Fruit fly (Drosophila melanogaster) whole organism, larva: Measurements from ENCODE around the gene Cnep1r2.
A peak's percentile ranks its signal among the peaks of the same experiment; 100 is the strongest.

Experiments
- noc ChIP-seq: fragments of 200-800 bp; sonication (Bioruptor generic); optimal IDR thresholded peaks from 3 replicates; lab custom pipeline; 2019; ENCODE audit warnings: missing biosample characterization, mild to moderate bottlenecking, missing genetic modification characterization, moderate library complexity

The Cnep1r2 gene

DNA sequence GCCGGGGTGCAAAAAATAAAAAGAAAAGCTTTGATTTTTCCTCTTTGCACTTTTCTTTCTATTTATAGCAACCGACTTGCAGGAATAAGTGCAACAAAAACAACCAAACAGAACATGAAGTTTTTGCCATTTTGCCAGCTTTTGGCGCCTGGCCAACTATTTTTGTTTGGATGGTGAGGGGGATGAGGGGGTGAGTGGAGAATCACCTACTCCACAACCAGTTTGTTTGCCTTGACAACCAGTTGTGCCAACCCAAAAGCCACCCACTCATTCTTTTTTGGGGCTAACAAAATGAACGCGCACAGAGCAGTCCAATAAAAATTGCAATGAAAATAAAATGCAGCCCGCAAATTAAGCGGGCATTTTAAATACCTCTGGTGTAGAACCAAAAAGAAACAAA is 19.4 kb downstream of the Cnep1r2 start:
- TF ChIP-seq noc: no peak

DNA sequence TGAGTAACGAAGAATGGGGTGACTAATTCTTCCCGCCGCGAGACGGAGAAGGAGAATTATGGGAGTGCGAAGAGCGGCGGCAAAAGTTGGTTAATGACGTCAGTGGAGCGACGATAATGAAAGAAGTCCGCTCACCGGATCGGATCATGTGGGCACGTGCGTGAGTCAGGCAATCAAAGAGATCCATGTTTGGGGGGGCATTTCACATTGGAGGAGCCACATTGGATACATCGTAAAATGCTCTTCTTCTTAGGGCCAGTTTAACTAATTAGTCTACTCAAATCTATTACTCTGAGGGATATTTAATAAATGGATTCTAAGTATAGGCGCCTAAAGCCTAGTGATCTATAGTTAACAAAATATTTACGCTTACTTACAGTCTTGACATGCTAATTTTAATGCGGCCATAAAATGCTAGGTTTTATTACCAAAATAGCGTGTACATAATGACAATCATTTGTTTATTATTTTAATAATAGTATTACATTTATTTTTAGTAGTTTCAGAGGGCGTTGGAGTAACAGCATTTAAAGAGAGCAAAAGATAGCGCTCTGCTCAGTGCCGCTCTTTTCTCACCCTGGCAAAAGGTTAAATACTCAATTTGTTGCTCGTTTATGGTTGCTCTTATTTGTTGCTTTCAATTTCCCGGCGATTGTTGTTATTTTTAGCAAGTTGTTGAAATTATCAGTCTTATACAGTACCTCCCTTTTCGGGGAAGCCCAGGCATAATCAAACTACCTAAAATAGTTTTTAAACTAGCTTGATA is 20.6 kb downstream of the Cnep1r2 start:
- no peak for TF ChIP-seq noc

DNA sequence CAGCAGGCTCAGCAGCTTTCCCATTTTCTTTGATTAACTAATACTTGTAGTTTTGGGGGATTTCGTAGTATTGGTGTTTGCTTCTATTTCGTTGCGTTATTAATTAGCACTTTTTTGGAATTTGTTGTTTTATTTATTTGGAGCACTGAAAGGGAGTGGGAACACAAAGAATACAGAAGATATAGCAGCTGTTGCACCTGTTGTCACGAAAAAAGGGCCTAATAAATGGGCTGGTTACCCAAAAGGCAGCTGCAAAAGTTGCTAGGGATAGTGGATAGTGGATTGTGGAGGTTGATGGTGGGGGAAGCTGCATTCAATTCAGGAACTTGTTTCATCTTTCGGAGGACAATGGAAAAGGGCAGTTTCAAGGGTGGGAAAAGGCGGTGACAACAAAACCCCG is 21.6 kb downstream of the Cnep1r2 start:
- TF ChIP-seq noc: no peak

DNA sequence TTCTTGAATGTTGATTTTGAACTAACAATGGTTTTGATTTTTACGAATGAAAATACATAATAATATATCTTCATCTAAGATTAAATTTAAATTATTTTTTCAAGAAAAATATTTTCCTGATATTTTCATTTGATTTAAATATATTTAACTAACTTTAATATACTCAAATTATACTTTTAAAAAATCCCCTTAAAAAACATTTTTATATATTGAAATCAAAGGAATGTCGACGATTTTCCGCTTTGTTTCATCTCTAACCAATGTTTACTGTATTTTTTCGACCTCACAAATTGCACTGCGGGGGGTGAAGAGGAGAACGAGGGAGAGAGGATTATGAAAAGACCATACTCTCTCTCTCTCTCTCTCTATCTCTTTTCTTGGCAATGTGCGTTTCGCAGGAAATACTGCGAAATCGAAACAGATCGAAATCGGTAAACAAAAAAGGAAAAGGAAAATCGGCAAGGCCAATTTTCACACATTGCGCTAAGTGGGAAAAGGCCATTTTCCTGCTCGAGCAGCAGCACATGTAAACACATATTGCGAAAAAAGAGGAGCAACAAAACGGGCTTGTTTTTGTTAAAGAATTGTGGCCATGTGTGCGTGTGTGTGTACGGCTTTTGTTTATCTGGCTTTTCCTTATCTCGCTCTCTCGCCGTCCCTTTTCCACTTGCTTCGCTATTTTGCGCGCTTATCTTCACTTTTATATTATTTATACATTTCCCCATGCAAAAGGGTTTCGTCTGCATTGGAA is 22.2 kb downstream of the Cnep1r2 start:
- no peak for TF ChIP-seq noc

DNA sequence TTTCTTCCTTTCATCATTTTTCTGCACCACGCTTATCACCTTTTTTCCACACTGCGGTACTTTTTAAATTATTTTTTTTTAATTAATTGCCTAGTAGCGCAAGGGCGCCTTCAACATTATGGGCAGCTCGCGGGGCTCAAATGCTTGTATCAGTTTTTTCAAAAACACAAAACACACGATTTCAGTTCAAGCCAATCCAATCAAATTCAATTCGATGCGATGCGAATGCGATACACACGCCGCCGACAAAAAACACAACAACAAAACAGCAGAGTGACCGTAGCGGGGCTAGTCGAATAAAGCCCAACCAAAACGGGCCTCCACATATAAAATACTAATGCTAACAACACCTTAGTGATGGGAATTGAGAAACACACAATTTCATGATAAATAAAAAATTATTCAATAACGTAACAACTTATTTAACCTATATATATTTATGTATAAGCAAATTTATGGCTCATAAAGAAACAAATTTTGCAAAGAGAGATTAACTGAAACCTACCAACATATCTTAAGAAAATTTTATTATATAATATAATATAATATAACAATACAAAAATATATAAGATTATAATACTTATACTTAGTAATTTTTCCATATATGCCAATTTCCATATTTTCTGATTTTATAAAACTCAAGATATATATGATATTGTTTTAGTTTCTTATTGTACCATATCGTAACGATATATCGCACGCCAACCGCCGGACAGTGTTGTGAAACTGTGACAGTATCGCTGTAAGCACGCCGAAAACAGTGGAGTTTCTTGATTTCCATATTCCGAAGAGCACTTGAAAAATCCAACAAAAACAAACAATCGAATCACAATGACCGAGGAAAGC is 23.0 kb downstream of the Cnep1r2 start, which contains the start of the genes CG32066 and CG8003:
Gene CG32066 (minus strand): TSS at position 270 of the 846 bp plus-strand sequence.
Gene CG8003 (plus strand): TSS at position 732 of the 846 bp plus-strand sequence.
- no peak for TF ChIP-seq noc

DNA sequence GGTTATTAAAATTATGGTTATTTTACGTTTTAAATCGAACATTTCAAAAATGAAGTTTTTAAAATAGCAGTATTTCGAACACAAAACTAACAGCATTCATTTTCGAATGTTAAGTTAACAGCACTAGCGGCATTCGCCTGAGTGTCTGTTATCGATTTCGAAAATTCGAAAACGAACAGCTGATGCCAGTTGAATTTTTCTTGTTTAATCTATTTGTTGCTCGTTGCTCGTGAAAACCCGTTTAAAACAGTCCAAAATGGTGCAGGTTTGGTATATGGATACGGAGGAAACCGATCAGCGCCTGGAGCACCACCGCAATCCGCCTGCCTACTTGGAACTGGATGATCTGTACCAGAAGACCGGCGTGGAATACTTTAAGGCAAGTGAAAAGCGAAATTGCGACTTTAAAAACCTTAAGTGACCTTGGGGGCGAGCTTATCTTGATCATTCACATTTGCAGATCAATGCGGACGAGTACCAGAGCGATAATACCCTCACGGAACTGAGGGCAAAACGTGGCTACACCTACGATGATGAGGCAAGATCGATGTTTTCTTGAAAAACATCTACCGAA is 25.3 kb downstream of the Cnep1r2 start, which contains the start of gene Adi1:
Gene Adi1 (plus strand): TSS at position 187 of the 574 bp plus-strand sequence.
- TF ChIP-seq noc: no peak

DNA sequence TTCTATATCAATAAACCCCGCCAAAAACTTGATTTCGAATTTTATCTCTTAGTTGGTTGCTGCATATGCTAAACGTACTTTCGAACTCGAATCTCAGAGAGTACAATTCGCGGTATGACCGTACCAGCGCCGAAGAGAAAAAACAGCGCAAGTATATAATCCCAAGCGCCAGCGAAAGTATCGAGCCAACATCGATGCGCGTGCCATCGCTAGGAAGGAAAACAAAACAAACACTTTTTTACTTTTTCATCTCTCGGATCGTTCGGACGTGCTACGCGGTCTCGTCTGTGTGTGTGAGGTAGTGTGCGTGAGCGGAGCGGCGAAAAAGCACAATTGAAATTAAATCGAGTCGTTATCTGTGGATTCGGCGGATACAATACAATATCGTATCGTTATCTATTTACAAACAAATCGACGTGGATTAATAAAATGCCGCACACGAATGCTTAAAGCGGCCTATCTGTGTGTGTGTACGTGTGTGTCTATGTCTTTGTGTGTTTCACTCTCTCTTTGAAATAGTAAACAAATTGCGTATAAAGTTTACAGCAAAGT is 26.6 kb downstream of the Cnep1r2 start, which contains the start of gene simj:
Gene simj (plus strand): TSS at position 229 of the 552 bp plus-strand sequence.
- TF ChIP-seq noc: peak; percentile 44

DNA sequence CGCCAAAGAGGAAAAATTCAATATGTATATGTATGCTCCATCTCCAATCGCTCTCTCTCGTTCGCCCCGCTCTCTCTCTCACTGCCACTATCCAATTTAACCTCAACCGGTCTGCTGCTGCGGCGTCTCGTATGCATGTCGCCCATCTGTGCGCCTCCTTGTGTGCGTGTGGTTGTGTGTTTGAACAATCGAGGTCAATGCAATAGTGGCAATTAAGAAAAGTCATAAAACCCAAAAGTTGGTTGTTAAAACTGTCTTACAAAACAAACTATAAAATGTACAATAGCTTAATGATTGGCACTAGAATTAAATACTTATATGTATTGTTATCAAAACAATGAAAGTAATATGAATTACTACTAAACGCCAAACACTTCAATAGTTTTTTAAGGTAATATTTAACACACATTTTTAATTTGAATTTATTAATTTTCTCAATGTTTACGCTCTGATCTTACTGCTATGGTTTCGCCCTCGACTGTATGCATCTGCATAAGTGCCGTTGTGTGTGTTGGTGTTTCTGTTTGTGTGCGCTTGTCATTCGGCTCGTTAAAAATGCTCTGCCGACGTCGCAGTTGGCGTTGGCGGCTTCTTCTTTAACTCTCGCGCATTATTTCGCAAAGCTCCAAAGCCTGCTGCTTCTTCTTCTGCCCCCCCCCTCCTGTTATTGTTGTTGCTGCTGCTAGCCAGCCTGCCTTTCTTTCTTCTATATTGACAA is 27.6 kb downstream of the Cnep1r2 start:
- peak; percentile 98 for TF ChIP-seq noc

DNA sequence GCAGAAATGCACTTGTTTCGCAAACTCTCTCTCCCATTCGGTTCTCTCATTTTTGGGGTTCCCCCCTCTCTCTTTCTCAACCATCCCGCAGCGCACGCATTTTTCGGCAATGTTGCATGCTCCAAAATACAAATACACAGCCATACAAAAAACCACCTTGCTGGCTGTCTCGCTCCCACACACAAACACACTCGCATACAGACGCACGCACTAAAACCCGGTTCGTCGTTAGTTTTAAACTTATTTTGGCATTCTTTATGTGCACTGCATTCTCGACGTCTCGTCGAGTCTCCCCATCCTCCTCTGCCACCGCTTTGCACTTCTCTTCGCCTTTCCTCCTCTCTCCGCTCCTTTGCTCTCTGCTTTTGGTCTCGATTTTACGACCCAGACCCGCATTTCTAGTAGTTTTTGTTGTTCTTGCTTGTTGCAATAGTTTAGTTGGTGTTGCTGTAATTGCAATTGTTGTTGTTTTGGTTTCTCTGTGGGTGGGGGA is 28.6 kb downstream of the Cnep1r2 start:
- TF ChIP-seq noc: no peak

DNA sequence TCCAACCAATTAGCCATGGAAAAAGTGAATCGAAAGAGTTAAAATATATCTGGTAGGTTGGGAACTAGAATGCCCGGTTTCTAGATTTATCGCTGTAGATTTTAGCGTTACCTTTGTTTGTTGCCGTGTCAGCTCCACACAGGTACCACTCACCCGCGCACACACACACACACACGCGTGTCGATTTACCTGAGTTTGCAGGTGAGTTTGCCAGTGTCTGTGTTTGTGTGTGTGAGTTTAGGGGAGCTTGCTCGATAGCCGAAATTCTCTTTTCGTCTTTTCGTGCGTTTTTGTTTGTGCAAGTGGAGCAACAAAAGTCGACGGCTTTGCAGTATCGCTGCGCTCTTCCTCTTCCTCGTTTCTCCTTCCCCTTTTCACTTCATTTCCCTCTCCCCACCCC is 29.4 kb downstream of the Cnep1r2 start:
- no peak for TF ChIP-seq noc

DNA sequence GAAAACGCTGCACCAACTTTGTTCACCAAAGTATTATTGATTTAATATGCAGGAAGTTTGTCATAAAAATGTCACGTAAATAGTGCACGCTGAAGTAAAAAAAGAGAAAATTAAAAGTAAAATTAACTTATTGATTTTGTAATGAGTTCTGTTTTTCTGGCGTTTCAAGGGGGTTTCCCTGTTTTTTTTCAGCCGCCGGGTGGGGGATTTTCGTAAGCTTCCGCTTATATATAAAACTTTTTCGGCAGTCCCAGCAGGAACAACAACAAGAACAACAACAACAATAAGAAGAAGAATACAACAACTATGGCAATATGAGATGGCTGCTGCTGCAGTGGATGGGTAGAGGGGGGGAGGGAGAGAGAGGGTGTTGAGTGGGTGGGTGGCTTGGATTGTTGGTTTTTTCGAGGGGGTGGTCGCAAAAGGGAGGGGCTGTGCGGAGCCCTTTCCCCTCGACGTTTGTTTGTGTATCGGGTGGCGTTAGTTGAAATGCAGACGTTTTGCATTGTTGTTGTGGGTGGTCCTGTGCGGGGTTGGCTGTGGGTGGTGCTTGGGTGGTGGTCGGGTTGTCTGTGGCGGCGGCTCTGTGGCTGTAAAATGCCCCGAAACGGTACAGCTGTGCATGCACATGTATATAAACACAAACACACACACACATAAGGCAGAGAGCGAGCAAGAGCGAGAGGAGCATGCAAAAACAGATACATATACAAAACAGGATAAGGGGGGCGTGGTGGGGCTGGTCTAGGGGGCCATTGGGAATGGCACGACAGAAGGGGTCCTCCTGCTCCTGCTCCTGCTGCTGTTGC is 31.9 kb downstream of the Cnep1r2 start:
- no peak for TF ChIP-seq noc

DNA sequence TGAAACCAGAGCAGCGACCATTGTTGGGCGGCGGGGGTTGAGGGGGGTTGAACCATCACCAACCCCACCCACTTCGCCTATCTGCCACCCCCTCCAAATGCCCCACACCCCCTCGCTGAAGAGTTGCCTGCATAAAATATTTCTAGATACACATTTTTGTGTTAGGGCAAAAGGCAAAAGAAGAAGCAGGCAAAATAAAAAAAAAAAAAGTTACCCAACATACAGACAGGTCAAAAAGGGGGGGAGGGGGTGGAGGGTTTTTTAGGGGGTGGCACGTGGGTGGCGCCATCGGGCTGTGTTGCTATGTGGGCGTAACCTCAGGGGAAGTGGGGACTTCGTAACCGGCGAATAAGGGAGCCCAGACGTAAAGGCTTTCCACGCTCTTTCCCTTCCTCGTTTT is 34.6 kb downstream of the Cnep1r2 start:
- no peak for TF ChIP-seq noc

DNA sequence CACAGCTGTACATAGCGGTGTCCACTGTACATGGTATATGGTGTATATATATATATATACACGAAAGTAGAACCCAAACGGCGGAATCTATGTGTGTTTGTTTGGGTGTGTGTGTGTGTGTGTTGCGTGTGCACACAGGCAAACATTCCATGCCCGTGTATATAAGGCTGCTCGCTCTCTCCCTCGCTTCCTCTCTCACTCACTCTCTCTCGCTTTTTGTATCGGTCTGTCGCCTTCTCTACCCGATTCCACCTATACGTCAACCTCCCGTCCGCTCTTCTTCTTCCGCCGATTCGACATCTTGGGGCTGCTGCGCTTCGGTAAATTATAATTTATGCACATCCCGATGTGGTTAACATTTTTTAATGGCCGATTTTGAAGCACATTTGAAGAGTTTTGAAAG is 36.2 kb downstream of the Cnep1r2 start:
- peak; percentile 24 for TF ChIP-seq noc

DNA sequence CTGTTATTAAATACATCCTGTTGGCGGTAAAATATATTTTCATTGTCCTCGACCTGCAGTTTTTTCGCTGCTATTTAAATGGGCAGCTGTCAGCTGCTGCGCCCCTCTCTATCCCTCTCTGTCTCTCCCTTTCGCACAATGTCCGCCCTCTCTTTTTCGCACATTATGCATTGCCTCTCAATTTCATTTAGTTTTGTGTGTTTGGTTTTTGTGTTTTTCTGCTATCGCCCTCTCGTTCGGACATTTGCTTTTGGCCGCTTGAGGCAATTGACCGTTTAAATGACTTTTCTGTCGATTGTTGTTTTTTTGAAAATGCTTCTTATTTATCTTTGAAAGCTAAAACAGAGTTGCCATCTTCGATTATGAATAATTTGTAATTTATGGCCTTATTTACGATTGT is 37.0 kb downstream of the Cnep1r2 start:
- no peak for TF ChIP-seq noc
